Worm (Caenorhabditis elegans) whole organism, L4 larva: ENCODE results near the gene F58G11.4.

ENCODE experiments used
- F10B5.3 ChIP-seq: sonication (generic microtip); optimal IDR thresholded peaks from 2 replicates; lab custom pipeline; 2016; ENCODE audit warnings: mild to moderate bottlenecking, missing genetic modification characterization, missing compliant biosample characterization
- F37D6.2 ChIP-seq: sonication (generic microtip); optimal IDR thresholded peaks from 2 replicates; lab custom pipeline; 2016; ENCODE audit warnings: mild to moderate bottlenecking, missing genetic modification characterization, missing compliant biosample characterization
- F44E2.7 ChIP-seq: fragments of 200-800 bp; sonication (Bioruptor generic); IDR thresholded peaks from 2 replicates; pipeline ENCODE4 v2.1.2; 2022; ENCODE audit warnings: missing genetic modification characterization, missing compliant biosample characterization
- F49E8.2 ChIP-seq: sonication (generic microtip); optimal IDR thresholded peaks from 2 replicates; lab custom pipeline; 2016; ENCODE audit warnings: missing compliant biosample characterization, mild to moderate bottlenecking, missing genetic modification characterization, borderline replicate concordance
- T20F7.1 ChIP-seq: fragments of 200-800 bp; sonication (Bioruptor generic); optimal IDR thresholded peaks from 2 replicates; lab custom pipeline; 2018; ENCODE audit warnings: mild to moderate bottlenecking, missing genetic modification characterization, missing compliant biosample characterization
- Y105C5A.15 ChIP-seq: fragments of 200-800 bp; sonication (Bioruptor generic); IDR thresholded peaks from 2 replicates; pipeline ENCODE4 v1.3.6; 2022; ENCODE audit warnings: missing genetic modification characterization, missing compliant biosample characterization
- Y48G9A.11 ChIP-seq: fragments of 200-800 bp; sonication (Bioruptor generic); IDR thresholded peaks from 2 replicates; pipeline ENCODE4 v1.3.6; 2022; ENCODE audit warnings: missing genetic modification reagents, missing genetic modification characterization, missing compliant biosample characterization
- Y75B8A.6 ChIP-seq: fragments of 200-800 bp; sonication (Bioruptor generic); IDR thresholded peaks from 2 replicates; pipeline ENCODE4 v1.3.6; 2022; ENCODE audit warnings: missing genetic modification reagents, missing genetic modification characterization, missing compliant biosample characterization
- ZK337.2 ChIP-seq: fragments of 200-800 bp; sonication (Bioruptor generic); IDR thresholded peaks from 2 replicates; pipeline ENCODE4 v1.3.6; 2022; ENCODE audit warnings: missing genetic modification reagents, missing genetic modification characterization, missing compliant biosample characterization
- aha-1 ChIP-seq: fragments of 150-350 bp; peaks from one replicate; lab custom pipeline; 2014; ENCODE audit warnings: missing biosample characterization, missing genetic modification characterization
- aly-2 ChIP-seq: sonication (generic microtip); optimal IDR thresholded peaks from 2 replicates; lab custom pipeline; 2018; ENCODE audit warnings: missing biosample characterization, missing genetic modification characterization
- arid-1 ChIP-seq: fragments of 200-800 bp; sonication (Bioruptor generic); conservative IDR thresholded peaks from 2 replicates; pipeline ENCODE4 v1.3.6; 2022; ENCODE audit warnings: missing genetic modification reagents, missing genetic modification characterization, missing compliant biosample characterization
- attf-4 ChIP-seq: sonication (generic microtip); optimal IDR thresholded peaks from 3 replicates; lab custom pipeline; 2017; ENCODE audit warnings: missing biosample characterization, missing genetic modification characterization
- ceh-44 ChIP-seq: fragments of 200-800 bp; sonication (Bioruptor generic); IDR thresholded peaks from 2 replicates; pipeline ENCODE4 v1.3.6; 2022; ENCODE audit warnings: missing genetic modification reagents, missing genetic modification characterization, missing compliant biosample characterization
- ceh-62 ChIP-seq: sonication (generic microtip); optimal IDR thresholded peaks from 2 replicates; lab custom pipeline; 2017; ENCODE audit warnings: missing biosample characterization, missing genetic modification characterization
- ces-1 ChIP-seq: fragments of 150-350 bp; sonication (generic microtip); optimal IDR thresholded peaks from 4 replicates; lab custom pipeline; 2014; ENCODE audit warnings: missing biosample characterization, missing genetic modification reagents, missing genetic modification characterization
- daf-8 ChIP-seq: fragments of 200-800 bp; sonication (Bioruptor generic); IDR thresholded peaks from 2 replicates; pipeline ENCODE4 v1.3.6; 2022; ENCODE audit warnings: missing genetic modification characterization, missing compliant biosample characterization
- hif-1 ChIP-seq, 2 experiments: sonication (generic microtip); optimal IDR thresholded peaks; 2 replicates each; lab custom pipeline; 2016 to 2017; ENCODE audit warnings: missing compliant biosample characterization in 2 of 2, missing genetic modification characterization in 2 of 2, missing genetic modification reagents in 2 of 2, missing genotype in 2 of 2, mild to moderate bottlenecking in 1 of 2
- hlh-30 ChIP-seq: sonication (generic microtip); optimal IDR thresholded peaks from 2 replicates; lab custom pipeline; 2017; ENCODE audit warnings: antibody characterized with exemption, mild to moderate bottlenecking, missing genetic modification characterization, missing compliant biosample characterization; ENCODE audit not compliant: insufficient read depth
- lin-1 ChIP-seq: fragments of 200-800 bp; sonication (Bioruptor generic); IDR thresholded peaks from 2 replicates; pipeline ENCODE4 v1.3.6; 2022; ENCODE audit warnings: missing genetic modification reagents, missing genetic modification characterization, missing compliant biosample characterization
- lin-29 ChIP-seq: fragments of 200-800 bp; sonication (Bioruptor generic); IDR thresholded peaks from 2 replicates; pipeline ENCODE4 v1.3.6; 2022; ENCODE audit warnings: missing genetic modification reagents, missing genetic modification characterization, missing compliant biosample characterization
- lin-38 ChIP-seq: fragments of 200-800 bp; sonication (Bioruptor generic); IDR thresholded peaks from 2 replicates; pipeline ENCODE4 v1.3.6; 2022; ENCODE audit warnings: missing genetic modification reagents, missing genetic modification characterization, missing compliant biosample characterization
- lin-39 ChIP-seq: fragments of 150-350 bp; optimal IDR thresholded peaks from 2 replicates; lab custom pipeline; 2014; ENCODE audit warnings: missing biosample characterization, missing genetic modification reagents, missing genetic modification characterization
- madf-5 ChIP-seq, 2 experiments: fragments of 200-800 bp; sonication (Bioruptor generic); IDR thresholded peaks; 2 replicates each; pipeline ENCODE4 v1.3.6; 2022; ENCODE audit warnings: missing compliant biosample characterization in 2 of 2, missing genetic modification characterization in 2 of 2
- mdl-1 ChIP-seq, 2 experiments: fragments of 150-350 bp in 1 of 2; sonication (generic microtip) in 1 of 2; optimal IDR thresholded peaks; 2 replicates each; lab custom pipeline; 2014 to 2017; ENCODE audit warnings: missing biosample characterization in 2 of 2, missing genetic modification characterization in 2 of 2
- mep-1 ChIP-seq: fragments of 150-350 bp; sonication (generic microtip); optimal IDR thresholded peaks from 3 replicates; lab custom pipeline; 2014; ENCODE audit warnings: missing biosample characterization, missing genetic modification characterization
- mes-2 ChIP-seq: sonication (generic microtip); optimal IDR thresholded peaks from 2 replicates; lab custom pipeline; 2016; ENCODE audit warnings: missing genotype, mild to moderate bottlenecking, missing genetic modification characterization, missing compliant biosample characterization; ENCODE audit not compliant: poor library complexity, severe bottlenecking
- mxl-3 ChIP-seq: fragments of 200-800 bp; sonication (Bioruptor generic); optimal IDR thresholded peaks from 2 replicates; lab custom pipeline; 2018; ENCODE audit warnings: mild to moderate bottlenecking, missing genetic modification characterization, missing compliant biosample characterization
- nhr-10 ChIP-seq: fragments of 150-350 bp; optimal IDR thresholded peaks from 2 replicates; lab custom pipeline; 2014; ENCODE audit warnings: missing biosample characterization, missing genetic modification characterization
- nhr-11 ChIP-seq: fragments of 150-350 bp; optimal IDR thresholded peaks from 2 replicates; lab custom pipeline; 2014; ENCODE audit warnings: missing biosample characterization, missing genetic modification characterization
- nhr-28 ChIP-seq: fragments of 150-350 bp; optimal IDR thresholded peaks from 2 replicates; lab custom pipeline; 2014; ENCODE audit warnings: missing biosample characterization, missing genetic modification characterization
- nhr-48 ChIP-seq: sonication (generic microtip); optimal IDR thresholded peaks from 2 replicates; lab custom pipeline; 2016; ENCODE audit warnings: mild to moderate bottlenecking, missing genetic modification characterization, missing compliant biosample characterization
- nhr-77 ChIP-seq: fragments of 150-350 bp; optimal IDR thresholded peaks from 2 replicates; lab custom pipeline; 2014; ENCODE audit warnings: missing biosample characterization, missing genetic modification characterization
- pha-4 ChIP-seq, 2 experiments: fragments of 150-350 bp in 1 of 2; fragments of 200-800 bp in 1 of 2; sonication (Bioruptor generic) in 1 of 2; IDR thresholded peaks in 1 of 2; optimal IDR thresholded peaks in 1 of 2; 2 replicates each; pipeline versions ENCODE4 v1.3.6 to Lab custom; 2014 to 2022; ENCODE audit warnings: missing genetic modification characterization in 2 of 2, missing genetic modification reagents in 2 of 2, missing biosample characterization in 1 of 2, missing compliant biosample characterization in 1 of 2
- rbr-2 ChIP-seq: sonication (generic microtip); optimal IDR thresholded peaks from 2 replicates; lab custom pipeline; 2016; ENCODE audit warnings: missing genotype, missing genetic modification characterization, missing compliant biosample characterization
- saeg-2 ChIP-seq: fragments of 200-800 bp; sonication (Bioruptor generic); IDR thresholded peaks from 2 replicates; pipeline ENCODE4 v1.3.6; 2022; ENCODE audit warnings: missing genetic modification reagents, missing genetic modification characterization, missing compliant biosample characterization
- sdz-12 ChIP-seq: fragments of 200-800 bp; sonication (Bioruptor generic); optimal IDR thresholded peaks from 2 replicates; lab custom pipeline; 2018; ENCODE audit warnings: mild to moderate bottlenecking, missing genetic modification characterization, missing compliant biosample characterization
- snpc-1.2 ChIP-seq: fragments of 200-800 bp; sonication (Bioruptor generic); IDR thresholded peaks from 2 replicates; pipeline ENCODE4 v1.3.6; 2022; ENCODE audit warnings: missing genetic modification reagents, missing genetic modification characterization, missing compliant biosample characterization
- snpc-4 ChIP-seq: fragments of 150-350 bp; optimal IDR thresholded peaks from 2 replicates; lab custom pipeline; 2014; ENCODE audit warnings: missing biosample characterization, missing genetic modification characterization
- spr-1 ChIP-seq: sonication (generic microtip); optimal IDR thresholded peaks from 2 replicates; lab custom pipeline; 2016; ENCODE audit warnings: mild to moderate bottlenecking, missing genetic modification characterization, missing compliant biosample characterization
- spr-3 ChIP-seq: fragments of 200-800 bp; sonication (Bioruptor generic); optimal IDR thresholded peaks from 2 replicates; lab custom pipeline; 2018; ENCODE audit warnings: mild to moderate bottlenecking, missing genetic modification characterization, missing compliant biosample characterization
- tag-97 ChIP-seq: fragments of 200-800 bp; sonication (Bioruptor generic); IDR thresholded peaks from 2 replicates; pipeline ENCODE4 v1.3.6; 2022; ENCODE audit warnings: missing genetic modification characterization, missing compliant biosample characterization
- unc-130 ChIP-seq: sonication (generic microtip); optimal IDR thresholded peaks from 2 replicates; lab custom pipeline; 2016; ENCODE audit warnings: missing genetic modification reagents, missing genetic modification characterization, missing compliant biosample characterization
- unc-39 ChIP-seq: sonication (generic microtip); optimal IDR thresholded peaks from 2 replicates; lab custom pipeline; 2017; ENCODE audit warnings: missing biosample characterization, missing genetic modification characterization
- zfp-2 ChIP-seq: sonication (generic microtip); optimal IDR thresholded peaks from 2 replicates; lab custom pipeline; 2016; ENCODE audit warnings: mild to moderate bottlenecking, missing genetic modification characterization, missing compliant biosample characterization
- zip-11 ChIP-seq: fragments of 200-800 bp; sonication (Bioruptor generic); IDR thresholded peaks from 2 replicates; pipeline ENCODE4 v1.3.6; 2022; ENCODE audit warnings: missing genetic modification characterization, missing compliant biosample characterization
- zip-2 ChIP-seq: fragments of 150-350 bp; optimal IDR thresholded peaks from 2 replicates; lab custom pipeline; 2014; ENCODE audit warnings: missing biosample characterization, missing genetic modification characterization
- ztf-11 ChIP-seq: fragments of 150-350 bp; optimal IDR thresholded peaks from 2 replicates; lab custom pipeline; 2014; ENCODE audit warnings: missing biosample characterization, missing genetic modification characterization
- ztf-7 ChIP-seq: fragments of 150-350 bp; optimal IDR thresholded peaks from 2 replicates; lab custom pipeline; 2014; ENCODE audit warnings: missing biosample characterization, missing genetic modification characterization

The F58G11.4 gene

ce11 chrV:13669170-13669569, 3.2 kb upstream of the F58G11.4 start:
- TF ChIP-seq nhr-11 (tag; lab: Kevin White, UChicago), result no peak
- peak; percentile 51; the same call in 1 of the 2 replicates for TF ChIP-seq pha-4 (GFP tag; IDR thresholded peaks at IDR 0.05; lab: Robert Waterston, UW)
- TF ChIP-seq pha-4 (tag; optimal IDR thresholded peaks at IDR 0.05; lab: Kevin White, UChicago), result no peak
- no peak for TF ChIP-seq ceh-44 (GFP tag; lab: Robert Waterston, UW)
- TF ChIP-seq nhr-48, result no peak
- 0 out of 2 replicates have a peak, but pooled peaks have one; percentile 34 for TF ChIP-seq snpc-1.2 (GFP tag; lab: Robert Waterston, UW)
- TF ChIP-seq aha-1 (tag; lab: Kevin White, UChicago), result peak; percentile 80
- TF ChIP-seq mep-1 (tag; lab: Kevin White, UChicago), result peak; percentile 29
- TF ChIP-seq lin-39 (tag; lab: Kevin White, UChicago), result no peak
- TF ChIP-seq Y75B8A.6 (GFP tag; lab: Robert Waterston, UW), result no peak
- no peak for TF ChIP-seq aly-2 (tag; lab: Kevin White, UChicago)
- TF ChIP-seq zip-2 (tag; lab: Kevin White, UChicago), result no peak
- no peak for TF ChIP-seq F10B5.3 (tag; lab: Kevin White, UChicago)
- TF ChIP-seq spr-1 (tag; lab: Kevin White, UChicago), result no peak
- TF ChIP-seq saeg-2 (GFP tag; lab: Robert Waterston, UW), result no peak
- peak; percentile 66 for TF ChIP-seq F49E8.2
- peak; percentile 26 for TF ChIP-seq unc-130 (GFP tag; lab: Kevin White, UChicago)
- no peak for TF ChIP-seq snpc-4 (tag; lab: Kevin White, UChicago)
- peak; percentile 63 for TF ChIP-seq lin-38
- 0 out of 2 replicates have a peak, but pooled peaks have one; percentile 30 for TF ChIP-seq Y105C5A.15
- no peak for TF ChIP-seq nhr-77 (tag; lab: Kevin White, UChicago)
- TF ChIP-seq spr-3 (GFP tag; lab: Kevin White, UChicago), result no peak
- TF ChIP-seq hlh-30 (tag; lab: Kevin White, UChicago), result no peak

DNA sequence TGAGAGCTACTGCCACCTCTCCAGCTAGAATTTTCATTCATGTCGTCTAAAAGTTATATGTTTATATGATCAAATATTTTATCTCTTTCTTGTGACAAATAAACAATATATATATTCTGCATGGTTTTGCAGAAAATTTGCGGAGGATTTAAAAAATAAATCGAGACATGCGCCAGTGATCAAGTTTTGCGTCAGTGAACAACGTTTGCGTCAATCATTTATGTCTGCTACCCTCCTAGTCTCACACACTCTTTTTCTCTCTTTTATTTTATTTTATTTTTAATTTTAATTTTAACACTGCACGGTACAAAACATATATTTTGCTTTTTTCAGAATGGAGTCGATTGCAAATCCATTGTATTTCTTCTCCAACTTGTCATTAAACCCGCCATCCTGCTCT, 6.2 kb downstream of the F58G11.4 start, which contains the start of the genes tag-65 and ccz-1:
tag-65 (minus strand) TSS at position 46 of the 400 bp plus-strand sequence.
ccz-1 (plus strand) TSS at position 334 of the 400 bp plus-strand sequence.
- TF ChIP-seq nhr-11 (tag; lab: Kevin White, UChicago), result peak; percentile 38
- TF ChIP-seq lin-29 (GFP tag; lab: Robert Waterston, UW), result no peak
- TF ChIP-seq snpc-4 (tag; lab: Kevin White, UChicago), result no peak
- TF ChIP-seq aly-2 (tag; lab: Kevin White, UChicago), result no peak
- TF ChIP-seq lin-39 (tag; lab: Kevin White, UChicago), result no peak
- no peak for TF ChIP-seq daf-8 (GFP tag; lab: Robert Waterston, UW)
- TF ChIP-seq ZK337.2 (GFP tag; lab: Robert Waterston, UW), result no peak
- no peak for TF ChIP-seq ceh-62 (tag; lab: Kevin White, UChicago)
- TF ChIP-seq T20F7.1 (GFP tag; lab: Kevin White, UChicago), result peak; percentile 85
- no peak for TF ChIP-seq madf-5 (GFP tag; IDR thresholded peaks at IDR 0.05; lab: Robert Waterston, UW)
- TF ChIP-seq snpc-1.2 (GFP tag; lab: Robert Waterston, UW), result peak; percentile 54; the same call in 1 of the 2 replicates
- TF ChIP-seq ztf-11 (tag; lab: Kevin White, UChicago), result no peak
- peak; percentile 78 for TF ChIP-seq rbr-2
- no peak; the same call in 1 of the 2 replicates for TF ChIP-seq arid-1 (GFP tag; lab: Robert Waterston, UW)
- no peak for TF ChIP-seq unc-39 (tag; lab: Kevin White, UChicago)
- TF ChIP-seq attf-4 (tag; lab: Kevin White, UChicago), result no peak
- TF ChIP-seq zip-11, result no peak
- TF ChIP-seq lin-1, result peak; percentile 15; the same call in 1 of the 2 replicates
- peak; percentile 90 for TF ChIP-seq mes-2
- TF ChIP-seq nhr-10, result no peak
- peak in 1 of 2 experiments; percentile 27 for TF ChIP-seq mdl-1 (tag; optimal IDR thresholded peaks at IDR 0.05; lab: Kevin White, UChicago)
- peak; percentile 49 for TF ChIP-seq nhr-28 (tag; lab: Kevin White, UChicago)
- no peak for TF ChIP-seq mxl-3
- no peak for TF ChIP-seq tag-97
- TF ChIP-seq F44E2.7, result no peak
- TF ChIP-seq sdz-12 (GFP tag; lab: Kevin White, UChicago), result no peak
- no peak for TF ChIP-seq ztf-7 (tag; lab: Kevin White, UChicago)
- peak; percentile 66 for TF ChIP-seq F10B5.3 (tag; lab: Kevin White, UChicago)
- no peak for TF ChIP-seq ceh-44 (GFP tag; lab: Robert Waterston, UW)
- peak; percentile 76 for TF ChIP-seq F37D6.2 (tag; lab: Kevin White, UChicago)
- no peak for TF ChIP-seq ces-1 (GFP tag; lab: Kevin White, UChicago)
- TF ChIP-seq zfp-2 (tag; lab: Kevin White, UChicago), result no peak
- peak; percentile 91 for TF ChIP-seq mep-1 (tag; lab: Kevin White, UChicago)
- no peak for TF ChIP-seq hif-1 (tag; optimal IDR thresholded peaks at IDR 0.05; lab: Kevin White, UChicago)
- TF ChIP-seq unc-130 (GFP tag; lab: Kevin White, UChicago), result peak; percentile 62
- TF ChIP-seq Y48G9A.11 (GFP tag; lab: Robert Waterston, UW), result 0 out of 2 replicates have a peak, but pooled peaks have one; percentile 49
